Fruit fly (Drosophila melanogaster): Measurements from ENCODE around the gene CheB38a.
A peak's percentile ranks its signal among the peaks of the same experiment; 100 is the strongest.

Gene CheB38a

dm6 chr2L:20797515-20797847, 20.9 kb downstream of the CheB38a start, which contains the start of gene CG9328:
TSS of gene CG9328 (plus strand) at chr2L:20797715.
- no peak for TF ChIP-seq CTCF (optimal IDR thresholded peaks at IDR 0.05)
- no peak for TF ChIP-seq CG8478 (optimal IDR thresholded peaks at IDR 0.05)

DNA sequence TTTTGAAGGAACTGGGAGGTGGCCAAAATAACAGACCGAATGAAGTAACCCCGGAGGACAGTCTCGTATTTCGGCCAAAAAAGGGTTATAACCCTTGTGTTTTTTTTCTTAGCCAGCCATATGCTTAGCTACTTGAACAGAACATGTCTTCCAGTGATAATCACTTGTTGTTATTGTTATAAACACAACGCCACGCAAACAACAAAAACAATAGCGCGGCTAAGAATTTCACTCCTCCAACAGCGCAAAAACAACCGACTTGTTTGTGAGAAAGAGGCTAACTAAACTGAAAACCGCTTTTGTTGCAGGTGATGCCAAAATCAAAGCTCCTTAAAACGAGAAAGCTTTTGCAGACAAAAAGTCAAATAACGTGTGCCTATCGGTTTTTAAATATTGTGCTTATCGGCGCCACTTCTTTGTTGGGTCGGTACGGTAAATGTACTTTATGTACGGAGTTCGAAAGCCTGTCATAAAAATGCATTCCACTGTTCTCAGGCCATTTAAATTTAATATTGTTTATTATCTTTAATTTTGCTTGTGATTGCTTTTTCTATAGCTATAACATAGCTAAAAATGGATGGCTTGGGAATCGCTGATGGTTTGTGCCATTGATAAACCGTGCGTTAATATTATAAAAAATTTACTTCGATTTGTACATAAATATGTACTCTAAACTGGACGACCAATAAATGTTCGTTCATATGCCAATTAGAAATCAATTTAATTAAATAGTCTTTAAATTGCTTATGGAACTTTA, 21.4 kb downstream of the CheB38a start, which contains the start of gene vari:
vari (minus strand) TSS at position 285 of the 757 bp plus-strand sequence.
- TF ChIP-seq CTCF (optimal IDR thresholded peaks at IDR 0.05) (no peak), CG8478 (optimal IDR thresholded peaks at IDR 0.05) (no peak)

dm6 chr2L:20795774-20796173, 22.6 kb downstream of the CheB38a start:
- TF ChIP-seq CG8478 (optimal IDR thresholded peaks at IDR 0.05) (no peak), CTCF (optimal IDR thresholded peaks at IDR 0.05) (no peak)

- TF ChIP-seq CG8478 (optimal IDR thresholded peaks at IDR 0.05) (no peak), CTCF (optimal IDR thresholded peaks at IDR 0.05) (no peak)
Observed at dm6 chr2L:20794656-20795055, 23.7 kb downstream of the CheB38a start.

dm6 chr2L:20793881-20794280, 24.5 kb downstream of the CheB38a start:
- TF ChIP-seq CTCF (optimal IDR thresholded peaks at IDR 0.05) (no peak), CG8478 (optimal IDR thresholded peaks at IDR 0.05) (no peak)

DNA sequence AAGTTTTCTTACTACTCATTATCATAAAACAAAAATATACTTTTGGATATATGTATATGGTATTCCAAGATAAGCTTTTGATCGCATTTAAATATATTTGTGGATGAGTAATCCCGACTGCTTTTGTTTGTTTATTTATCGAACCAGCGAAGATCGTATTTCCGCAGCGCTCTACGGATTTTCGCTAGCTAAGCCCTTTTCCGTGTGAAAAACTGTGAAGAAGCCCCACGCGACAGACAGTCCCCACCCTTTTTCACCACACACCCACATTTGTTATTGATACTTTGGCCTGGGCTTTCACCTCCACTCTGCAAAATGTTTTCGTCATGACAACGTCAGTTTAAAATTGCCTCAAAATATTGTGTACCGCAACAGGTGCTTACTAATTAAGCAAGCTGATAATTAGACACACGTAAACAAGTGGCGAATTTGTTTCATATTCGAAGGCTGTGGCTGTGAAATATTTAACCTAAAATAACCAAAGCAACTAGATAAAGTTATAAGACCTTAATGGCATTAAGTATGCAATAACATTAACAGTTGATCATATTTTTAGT, 25.3 kb downstream of the CheB38a start:
- TF ChIP-seq CG8478 (optimal IDR thresholded peaks at IDR 0.05) (no peak), CTCF (optimal IDR thresholded peaks at IDR 0.05) (no peak)

DNA sequence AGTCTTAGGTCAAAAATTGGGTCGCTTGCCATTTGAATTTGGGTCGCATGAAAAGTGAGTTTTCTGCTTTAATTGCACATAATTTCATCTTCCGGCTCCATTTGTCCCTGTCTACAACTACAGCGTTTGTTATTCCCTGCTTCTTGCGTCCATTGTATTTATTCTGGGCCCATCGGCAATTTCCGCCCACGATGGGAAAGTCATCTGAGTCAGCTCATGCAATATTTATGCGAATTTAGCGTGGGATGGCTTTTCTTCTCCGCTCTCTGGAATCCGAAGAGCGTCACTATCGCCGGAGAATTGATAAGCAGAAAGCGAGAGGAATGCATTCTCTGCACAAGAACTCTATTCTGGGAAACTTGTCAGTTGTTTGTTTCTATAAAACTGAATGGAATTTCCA, 25.8 kb downstream of the CheB38a start:
- no peak for TF ChIP-seq CTCF (optimal IDR thresholded peaks at IDR 0.05)
- no peak for TF ChIP-seq CG8478 (optimal IDR thresholded peaks at IDR 0.05)

DNA sequence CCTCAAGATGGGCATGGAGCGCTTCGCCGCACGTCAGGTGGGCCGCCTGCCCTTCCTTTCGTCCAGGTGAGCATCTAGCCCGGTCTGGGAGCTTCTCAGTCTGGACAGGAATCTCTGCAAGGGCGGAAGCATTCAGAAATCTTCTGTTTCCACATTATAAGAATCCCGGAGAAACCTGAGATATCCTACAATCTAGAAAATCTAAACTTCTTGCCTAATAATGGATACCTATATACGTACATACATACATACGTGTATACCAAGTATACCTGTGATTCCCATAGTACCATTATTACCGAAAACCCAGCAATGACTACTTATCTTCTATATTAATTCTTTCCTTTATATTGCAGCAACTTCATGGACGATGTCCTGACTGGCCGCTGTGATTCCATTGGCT, 30.3 kb downstream of the CheB38a start:
- TF ChIP-seq CG8478 (optimal IDR thresholded peaks at IDR 0.05) (no peak), CTCF (optimal IDR thresholded peaks at IDR 0.05) (no peak)

dm6 chr2L:20787271-20787791, 31.0 kb downstream of the CheB38a start, which contains the start of gene Pomp:
TSS of gene Pomp (plus strand) at chr2L:20787656.
- peak; percentile 77 to 78 for TF ChIP-seq CTCF (optimal IDR thresholded peaks at IDR 0.05)
- no peak for TF ChIP-seq CG8478 (optimal IDR thresholded peaks at IDR 0.05)

DNA sequence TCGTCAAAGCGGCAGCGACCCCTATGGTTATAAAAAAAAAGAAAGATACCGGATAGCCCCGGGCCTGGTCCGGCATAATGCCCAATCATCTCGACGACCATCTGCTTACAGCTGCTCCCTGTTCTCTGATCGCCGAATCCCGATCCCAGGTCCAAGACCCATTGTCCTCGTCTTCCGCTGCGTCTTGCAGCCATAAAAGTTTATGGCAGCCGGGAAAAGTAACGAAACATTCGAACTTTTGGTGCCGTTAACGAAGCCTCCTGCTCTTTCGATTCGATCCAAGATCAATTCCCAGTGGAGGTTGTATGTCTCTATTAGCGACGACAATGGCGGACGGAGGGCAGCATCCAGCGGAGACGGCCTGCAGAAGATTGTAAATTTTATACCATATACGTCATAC, 33.0 kb downstream of the CheB38a start:
- TF ChIP-seq CG8478 (optimal IDR thresholded peaks at IDR 0.05) (no peak), CTCF (optimal IDR thresholded peaks at IDR 0.05) (no peak)

dm6 chr2L:20783908-20784307, 34.4 kb downstream of the CheB38a start:
- no peak for TF ChIP-seq CG8478 (optimal IDR thresholded peaks at IDR 0.05)
- TF ChIP-seq CTCF (optimal IDR thresholded peaks at IDR 0.05) = no peak

dm6 chr2L:20783044-20783443, 35.3 kb downstream of the CheB38a start:
- no peak for TF ChIP-seq CTCF (optimal IDR thresholded peaks at IDR 0.05)
- TF ChIP-seq CG8478 (optimal IDR thresholded peaks at IDR 0.05) = no peak

- no peak for TF ChIP-seq CTCF (optimal IDR thresholded peaks at IDR 0.05)
- TF ChIP-seq CG8478 (optimal IDR thresholded peaks at IDR 0.05) = no peak
Observed at dm6 chr2L:20780768-20781167, 37.6 kb downstream of the CheB38a start.

DNA sequence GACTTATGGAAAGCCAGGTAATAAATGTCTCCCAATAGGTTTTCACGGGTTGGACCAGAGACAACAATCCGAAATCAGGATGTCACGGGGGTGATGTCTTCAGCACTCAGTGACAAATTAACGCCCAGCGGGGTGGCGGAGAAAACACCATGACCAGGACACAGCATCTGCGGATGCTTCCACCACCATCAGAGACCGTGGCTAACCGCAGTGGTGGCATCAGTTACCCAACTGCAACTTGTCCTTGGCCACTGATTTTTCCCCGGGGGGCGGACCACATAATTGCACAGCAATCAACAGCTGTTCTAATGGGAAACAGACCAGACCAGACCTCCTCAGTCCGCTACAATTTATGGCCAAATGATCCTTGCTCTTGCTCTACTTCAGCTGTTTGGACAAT, 40.0 kb downstream of the CheB38a start:
- TF ChIP-seq CG8478 (optimal IDR thresholded peaks at IDR 0.05) (no peak), CTCF (optimal IDR thresholded peaks at IDR 0.05) (no peak)

dm6 chr2L:20776940-20777502, 41.3 kb downstream of the CheB38a start:
- TF ChIP-seq CG8478 (optimal IDR thresholded peaks at IDR 0.05) (no peak), CTCF (optimal IDR thresholded peaks at IDR 0.05) (no peak)

- no peak for TF ChIP-seq CTCF (optimal IDR thresholded peaks at IDR 0.05)
- no peak for TF ChIP-seq CG8478 (optimal IDR thresholded peaks at IDR 0.05)
Observed at dm6 chr2L:20775941-20776340, 42.4 kb downstream of the CheB38a start.
